Worm (Caenorhabditis elegans): ENCODE measurements around the gene nhr-274.

ce11 chrIV:1679227-1679626 lies 34.1 kb upstream of the nhr-274 start:
- TF ChIP-seq snpc-4 (tag; optimal IDR thresholded peaks at IDR 0.05) (no peak), sea-2 (GFP tag; optimal IDR thresholded peaks at IDR 0.05) (no peak), egl-27 (tag; optimal IDR thresholded peaks at IDR 0.05) (no peak)

Measured in whole organism, L3 larva.